Fruit fly (Drosophila melanogaster) S2 (cell line): ENCODE measurements around the gene Tet.

Experiments used
- CG8478 ChIP-seq: fragments of >200 bp; optimal IDR thresholded peaks from 2 replicates; lab custom pipeline; 2018
- CTCF ChIP-seq, 2 experiments: fragments of >200 bp; optimal IDR thresholded peaks; 2 replicates each; lab custom pipeline; 2018

- no peak for TF ChIP-seq CTCF (optimal IDR thresholded peaks at IDR 0.05; lab: Kevin White, UChicago)
- TF ChIP-seq CG8478 (lab: Kevin White, UChicago) = no peak
These were observed 37.6 kb upstream of the Tet start, which contains the start of gene CG9970 for dm6 chr3L:2916554-2916953.
